Worm (Caenorhabditis elegans) whole organism, young adult: ENCODE results near the gene F55A11.8.

Experiments used
- ama-1 ChIP-seq, 3 experiments: fragments of 150-350 bp in 1 of 3; sonication (generic microtip) in 2 of 3; optimal IDR thresholded peaks; 2 replicates each; lab custom pipeline; 2014 to 2018; ENCODE audit warnings: missing biosample characterization in 2 of 3, missing genetic modification characterization in 2 of 3, missing genetic modification reagents in 2 of 3
- unc-130 ChIP-seq: sonication (generic microtip); optimal IDR thresholded peaks from 2 replicates; lab custom pipeline; 2016; ENCODE audit warnings: missing genetic modification reagents, missing genetic modification characterization, missing compliant biosample characterization

DNA sequence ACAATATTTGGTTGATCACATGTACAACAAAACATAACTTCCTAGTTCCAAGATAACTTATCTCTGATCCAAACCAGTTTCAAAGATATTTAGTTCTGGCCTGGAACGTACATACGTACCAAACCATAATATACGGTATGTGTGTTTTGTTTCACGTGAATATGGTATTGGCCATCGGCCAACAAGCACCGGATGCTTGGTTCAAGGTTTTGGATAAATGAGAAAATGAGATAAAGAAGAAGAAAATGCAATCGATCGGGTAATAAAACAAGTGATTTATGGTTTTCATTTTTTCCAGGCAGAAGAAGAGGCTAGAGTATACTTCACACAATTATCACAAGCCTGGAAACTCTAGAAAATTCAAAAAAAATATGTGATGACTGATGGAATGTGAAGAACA is 7.4 kb downstream of the F55A11.8 start:
- TF ChIP-seq ama-1 (optimal IDR thresholded peaks at IDR 0.05; lab: Kevin White, UChicago): no peak
- no peak for TF ChIP-seq ama-1 (GFP tag; optimal IDR thresholded peaks at IDR 0.05; lab: Kevin White, UChicago)
- TF ChIP-seq unc-130 (GFP tag; lab: Kevin White, UChicago): no peak
